Fruit fly (Drosophila melanogaster) S2 (cell line): Measurements from ENCODE around the gene Sems.

Source experiments
- CG8478 ChIP-seq: fragments of >200 bp; optimal IDR thresholded peaks from 2 replicates; lab custom pipeline; 2018
- CTCF ChIP-seq, 2 experiments: fragments of >200 bp; optimal IDR thresholded peaks; 2 replicates each; lab custom pipeline; 2018

Gene Sems

dm6 chr3L:20942076-20942475 lies 14.5 kb downstream of the Sems start:
- TF ChIP-seq CG8478 (lab: Kevin White, UChicago) (no peak), CTCF (optimal IDR thresholded peaks at IDR 0.05; lab: Kevin White, UChicago) (no peak)

dm6 chr3L:20933706-20934105 lies 22.8 kb downstream of the Sems start:
- TF ChIP-seq CG8478 (lab: Kevin White, UChicago) = no peak
- no peak for TF ChIP-seq CTCF (optimal IDR thresholded peaks at IDR 0.05; lab: Kevin White, UChicago)

- TF ChIP-seq CTCF (optimal IDR thresholded peaks at IDR 0.05; lab: Kevin White, UChicago) (no peak), CG8478 (lab: Kevin White, UChicago) (no peak)
These were observed 24.0 kb downstream of the Sems start for dm6 chr3L:20932556-20932955.

dm6 chr3L:20931510-20931909 lies 25.0 kb downstream of the Sems start:
- no peak for TF ChIP-seq CTCF (optimal IDR thresholded peaks at IDR 0.05; lab: Kevin White, UChicago)
- TF ChIP-seq CG8478 (lab: Kevin White, UChicago) = no peak

dm6 chr3L:20930059-20930785 lies 26.3 kb downstream of the Sems start:
- no peak for TF ChIP-seq CG8478 (lab: Kevin White, UChicago)
- no peak for TF ChIP-seq CTCF (optimal IDR thresholded peaks at IDR 0.05; lab: Kevin White, UChicago)

- TF ChIP-seq CTCF (optimal IDR thresholded peaks at IDR 0.05; lab: Kevin White, UChicago) (no peak), CG8478 (lab: Kevin White, UChicago) (no peak)
These were observed 27.1 kb downstream of the Sems start for dm6 chr3L:20929418-20929817.

dm6 chr3L:20927526-20927925 lies 29.0 kb downstream of the Sems start, which contains the start of gene CG10589:
Gene CG10589, plus strand, starts transcription at chr3L:20927826.
- TF ChIP-seq CTCF (optimal IDR thresholded peaks at IDR 0.05; lab: Kevin White, UChicago) = no peak
- TF ChIP-seq CG8478 (lab: Kevin White, UChicago) = no peak

- TF ChIP-seq CG8478 (lab: Kevin White, UChicago) (no peak), CTCF (optimal IDR thresholded peaks at IDR 0.05; lab: Kevin White, UChicago) (no peak)
These were observed 33.4 kb downstream of the Sems start for dm6 chr3L:20923030-20923591.

dm6 chr3L:20922279-20922830 lies 34.2 kb downstream of the Sems start:
- TF ChIP-seq CG8478 (lab: Kevin White, UChicago) (no peak), CTCF (optimal IDR thresholded peaks at IDR 0.05; lab: Kevin White, UChicago) (no peak)

dm6 chr3L:20921859-20922258 lies 34.7 kb downstream of the Sems start:
- TF ChIP-seq CTCF (optimal IDR thresholded peaks at IDR 0.05; lab: Kevin White, UChicago) (no peak), CG8478 (lab: Kevin White, UChicago) (no peak)

- no peak for TF ChIP-seq CTCF (optimal IDR thresholded peaks at IDR 0.05; lab: Kevin White, UChicago)
- no peak for TF ChIP-seq CG8478 (lab: Kevin White, UChicago)
These were observed 36.1 kb downstream of the Sems start for dm6 chr3L:20920495-20920894.

dm6 chr3L:20918945-20919344 lies 37.6 kb downstream of the Sems start:
- TF ChIP-seq CG8478 (lab: Kevin White, UChicago) (no peak), CTCF (optimal IDR thresholded peaks at IDR 0.05; lab: Kevin White, UChicago) (no peak)

- TF ChIP-seq CG8478 (lab: Kevin White, UChicago) (no peak), CTCF (optimal IDR thresholded peaks at IDR 0.05; lab: Kevin White, UChicago) (no peak)
These were observed 39.4 kb downstream of the Sems start for dm6 chr3L:20917025-20917691.

dm6 chr3L:20915111-20915510 lies 41.4 kb downstream of the Sems start:
- no peak for TF ChIP-seq CTCF (optimal IDR thresholded peaks at IDR 0.05; lab: Kevin White, UChicago)
- TF ChIP-seq CG8478 (lab: Kevin White, UChicago) = no peak

dm6 chr3L:20914375-20914774 lies 42.2 kb downstream of the Sems start:
- TF ChIP-seq CG8478 (lab: Kevin White, UChicago) (no peak), CTCF (optimal IDR thresholded peaks at IDR 0.05; lab: Kevin White, UChicago) (no peak)
